Worm (Caenorhabditis elegans): ENCODE data around the gene nhr-187.

- no peak for TF ChIP-seq flt-1 (GFP tag; IDR thresholded peaks at IDR 0.05)
- no peak for TF ChIP-seq ztf-23 (GFP tag; IDR thresholded peaks at IDR 0.05)
- no peak for TF ChIP-seq tab-1 (GFP tag; IDR thresholded peaks at IDR 0.05)
- TF ChIP-seq T22C8.4 (GFP tag; IDR thresholded peaks at IDR 0.05): no peak
- TF ChIP-seq cog-1 (tag; optimal IDR thresholded peaks at IDR 0.05): no peak
Observed at ce11 chrV:3831616-3832015, 31.1 kb downstream of the nhr-187 start, which contains the start of gene H10D18.5.
